Worm (Caenorhabditis elegans) whole organism, young adult: ENCODE results near the gene ints-5.

ENCODE experiments used
- B0019.2 ChIP-seq: fragments of 200-800 bp; sonication (Bioruptor generic); conservative IDR thresholded peaks from 2 replicates; pipeline ENCODE4 v1.3.6; 2022; ENCODE audit warnings: missing genetic modification reagents, missing genetic modification characterization, missing compliant biosample characterization
- B0035.1 ChIP-seq: sonication (generic microtip); optimal IDR thresholded peaks from 2 replicates; lab custom pipeline; 2016; ENCODE audit warnings: missing genetic modification characterization, mild to moderate bottlenecking, missing compliant biosample characterization, missing genotype, missing genetic modification reagents
- B0261.1 ChIP-seq: sonication (generic microtip); optimal IDR thresholded peaks from 2 replicates; lab custom pipeline; 2016; ENCODE audit warnings: mild to moderate bottlenecking, missing genetic modification characterization, moderate library complexity, missing compliant biosample characterization
- B0336.3 ChIP-seq: fragments of 200-800 bp; sonication (Bioruptor generic); IDR thresholded peaks from 2 replicates; pipeline ENCODE4 v1.3.6; 2022; ENCODE audit warnings: missing genetic modification characterization, missing compliant biosample characterization
- C06A6.2 ChIP-seq: fragments of 200-800 bp; sonication (Bioruptor generic); conservative IDR thresholded peaks from 2 replicates; pipeline ENCODE4 v1.3.6; 2022; ENCODE audit warnings: missing genetic modification characterization, missing compliant biosample characterization
- C17E4.6 ChIP-seq: fragments of 200-800 bp; sonication (Bioruptor generic); IDR thresholded peaks from 2 replicates; pipeline ENCODE4 v1.3.6; 2022; ENCODE audit warnings: missing genetic modification reagents, missing genetic modification characterization, missing compliant biosample characterization
- D2030.7 ChIP-seq: fragments of 200-800 bp; sonication (Bioruptor generic); IDR thresholded peaks from 2 replicates; pipeline ENCODE4 v1.3.6; 2022; ENCODE audit warnings: missing genetic modification reagents, missing genetic modification characterization, missing compliant biosample characterization
- F10E7.11 ChIP-seq: sonication (generic microtip); optimal IDR thresholded peaks from 2 replicates; lab custom pipeline; 2017; ENCODE audit warnings: mild to moderate bottlenecking, missing genetic modification characterization, moderate library complexity, missing compliant biosample characterization
- F23B12.7 ChIP-seq: sonication (generic microtip); optimal IDR thresholded peaks from 2 replicates; lab custom pipeline; 2017; ENCODE audit warnings: missing genetic modification characterization, mild to moderate bottlenecking, missing compliant biosample characterization, antibody characterized with exemption, moderate library complexity; ENCODE audit not compliant: insufficient read depth
- F55B11.4 ChIP-seq: sonication (generic microtip); optimal IDR thresholded peaks from 2 replicates; lab custom pipeline; 2016; ENCODE audit warnings: missing compliant biosample characterization, missing genetic modification characterization, borderline replicate concordance; ENCODE audit not compliant: insufficient read depth
- F57C9.4 ChIP-seq: sonication (generic microtip); optimal IDR thresholded peaks from 2 replicates; lab custom pipeline; 2017; ENCODE audit warnings: mild to moderate bottlenecking, missing genetic modification characterization, missing compliant biosample characterization
- K12H6.12 ChIP-seq: fragments of 200-800 bp; sonication (Bioruptor generic); optimal IDR thresholded peaks from 2 replicates; lab custom pipeline; 2018; ENCODE audit warnings: mild to moderate bottlenecking, missing genetic modification characterization, missing compliant biosample characterization
- ZK185.1 ChIP-seq: sonication (generic microtip); optimal IDR thresholded peaks from 2 replicates; lab custom pipeline; 2016; ENCODE audit warnings: mild to moderate bottlenecking, missing genetic modification characterization, missing compliant biosample characterization; ENCODE audit not compliant: poor library complexity, severe bottlenecking
- akir-1 ChIP-seq: fragments of 200-800 bp; sonication (Bioruptor generic); optimal IDR thresholded peaks from 2 replicates; lab custom pipeline; 2018; ENCODE audit warnings: mild to moderate bottlenecking, missing genetic modification characterization, moderate library complexity, missing compliant biosample characterization
- aptf-2 ChIP-seq: fragments of 200-800 bp; sonication (Bioruptor generic); conservative IDR thresholded peaks from 2 replicates; pipeline ENCODE4 v1.3.6; 2022; ENCODE audit warnings: missing genetic modification reagents, missing genetic modification characterization, missing compliant biosample characterization
- attf-3 ChIP-seq: fragments of 200-800 bp; sonication (Bioruptor generic); conservative IDR thresholded peaks from 2 replicates; pipeline ENCODE4 v1.3.6; 2022; ENCODE audit warnings: missing genetic modification reagents, missing genetic modification characterization, missing compliant biosample characterization
- ccch-3 ChIP-seq: fragments of 200-800 bp; sonication (Bioruptor generic); optimal IDR thresholded peaks from 2 replicates; lab custom pipeline; 2018; ENCODE audit warnings: mild to moderate bottlenecking, missing genetic modification characterization, missing compliant biosample characterization
- cebp-1 ChIP-seq, 2 experiments: fragments of 200-800 bp in 1 of 2; sonication (Bioruptor generic) in 1 of 2; sonication (generic microtip) in 1 of 2; IDR thresholded peaks in 1 of 2; optimal IDR thresholded peaks in 1 of 2; 2 replicates each; pipeline versions ENCODE4 v1.3.6 to Lab custom; 2017 to 2022; ENCODE audit warnings: missing compliant biosample characterization in 2 of 2, missing genetic modification characterization in 2 of 2, mild to moderate bottlenecking in 1 of 2, missing genetic modification reagents in 1 of 2, moderate library complexity in 1 of 2
- cebp-2 ChIP-seq: fragments of 200-800 bp; sonication (Bioruptor generic); IDR thresholded peaks from 2 replicates; pipeline ENCODE4 v1.3.6; 2022; ENCODE audit warnings: missing genetic modification characterization, missing compliant biosample characterization
- ceh-100 ChIP-seq: fragments of 200-800 bp; sonication (Bioruptor generic); IDR thresholded peaks from 2 replicates; pipeline ENCODE4 v1.3.6; 2022; ENCODE audit warnings: missing genetic modification reagents, missing genetic modification characterization, missing compliant biosample characterization
- chd-7 ChIP-seq: sonication (generic microtip); optimal IDR thresholded peaks from 2 replicates; lab custom pipeline; 2016; ENCODE audit warnings: mild to moderate bottlenecking, missing genetic modification characterization, moderate library complexity, missing compliant biosample characterization
- die-1 ChIP-seq: sonication (generic microtip); optimal IDR thresholded peaks from 2 replicates; lab custom pipeline; 2016; ENCODE audit warnings: missing genotype, mild to moderate bottlenecking, missing genetic modification characterization, missing compliant biosample characterization
- dox-1 ChIP-seq: fragments of 200-800 bp; sonication (Bioruptor generic); IDR thresholded peaks from 2 replicates; pipeline ENCODE4 v1.3.6; 2022; ENCODE audit warnings: missing genetic modification reagents, missing genetic modification characterization, missing compliant biosample characterization
- efl-1 ChIP-seq: fragments of 150-350 bp; optimal IDR thresholded peaks from 2 replicates; lab custom pipeline; 2014; ENCODE audit warnings: missing biosample characterization, missing genetic modification reagents, missing genetic modification characterization
- ekl-4 ChIP-seq: fragments of 200-800 bp; sonication (Bioruptor generic); IDR thresholded peaks from 2 replicates; pipeline ENCODE4 v1.3.6; 2022; ENCODE audit warnings: missing genetic modification reagents, missing genetic modification characterization, missing compliant biosample characterization
- gei-17 ChIP-seq: fragments of 200-800 bp; sonication (Bioruptor generic); optimal IDR thresholded peaks from 2 replicates; lab custom pipeline; 2018; ENCODE audit warnings: mild to moderate bottlenecking, missing genetic modification characterization, missing compliant biosample characterization
- hlh-12 ChIP-seq: sonication (generic microtip); optimal IDR thresholded peaks from 2 replicates; lab custom pipeline; 2016; ENCODE audit warnings: missing genetic modification characterization, missing compliant biosample characterization
- hlh-26 ChIP-seq: fragments of 200-800 bp; sonication (Bioruptor generic); conservative IDR thresholded peaks from 2 replicates; pipeline ENCODE4 v1.3.6; 2022; ENCODE audit warnings: missing genetic modification reagents, missing genetic modification characterization, missing compliant biosample characterization
- hmg-1.2 ChIP-seq: fragments of 200-800 bp; sonication (Bioruptor generic); IDR thresholded peaks from 2 replicates; pipeline ENCODE4 v1.3.6; 2022; ENCODE audit warnings: missing genetic modification reagents, missing genetic modification characterization, missing compliant biosample characterization
- hrde-1 ChIP-seq: sonication (generic microtip); optimal IDR thresholded peaks from 2 replicates; lab custom pipeline; 2016; ENCODE audit warnings: missing genetic modification characterization, mild to moderate bottlenecking, missing compliant biosample characterization, moderate library complexity, missing genotype, missing genetic modification reagents, borderline replicate concordance
- lag-1 ChIP-seq: fragments of 200-800 bp; sonication (Bioruptor generic); IDR thresholded peaks from 2 replicates; pipeline ENCODE4 v1.3.6; 2022; ENCODE audit warnings: missing genetic modification reagents, missing genetic modification characterization, missing compliant biosample characterization
- lsl-1 ChIP-seq: fragments of 200-800 bp; sonication (Bioruptor generic); optimal IDR thresholded peaks from 2 replicates; lab custom pipeline; 2018; ENCODE audit warnings: mild to moderate bottlenecking, missing genetic modification characterization, moderate library complexity, missing compliant biosample characterization
- madf-10 ChIP-seq: sonication (generic microtip); optimal IDR thresholded peaks from 2 replicates; lab custom pipeline; 2016; ENCODE audit warnings: mild to moderate bottlenecking, missing genetic modification characterization, missing compliant biosample characterization
- madf-6 ChIP-seq: fragments of 200-800 bp; sonication (Bioruptor generic); IDR thresholded peaks from 2 replicates; pipeline ENCODE4 v1.3.6; 2022; ENCODE audit warnings: missing genetic modification reagents, missing genetic modification characterization, missing compliant biosample characterization
- mcd-1 ChIP-seq: fragments of 200-800 bp; sonication (Bioruptor generic); IDR thresholded peaks from 2 replicates; pipeline ENCODE4 v1.3.6; 2022; ENCODE audit warnings: missing genetic modification reagents, missing genetic modification characterization, missing compliant biosample characterization
- mxl-1 ChIP-seq: sonication (generic microtip); optimal IDR thresholded peaks from 2 replicates; lab custom pipeline; 2016; ENCODE audit warnings: missing genetic modification characterization, missing compliant biosample characterization
- nhr-179 ChIP-seq: sonication (generic microtip); optimal IDR thresholded peaks from 2 replicates; lab custom pipeline; 2016; ENCODE audit warnings: mild to moderate bottlenecking, missing genetic modification characterization, missing compliant biosample characterization
- nhr-80 ChIP-seq: sonication (generic microtip); optimal IDR thresholded peaks from 2 replicates; lab custom pipeline; 2016; ENCODE audit warnings: missing genetic modification characterization, missing compliant biosample characterization
- pbrm-1 ChIP-seq: fragments of 200-800 bp; sonication (Bioruptor generic); IDR thresholded peaks from 2 replicates; pipeline ENCODE4 v1.3.6; 2022; ENCODE audit warnings: missing genetic modification reagents, missing genetic modification characterization, missing compliant biosample characterization
- rcor-1 ChIP-seq: fragments of 200-800 bp; sonication (Bioruptor generic); IDR thresholded peaks from 2 replicates; pipeline ENCODE4 v1.3.6; 2022; ENCODE audit warnings: missing genetic modification reagents, missing genetic modification characterization, missing compliant biosample characterization
- snpc-1.1 ChIP-seq: sonication (generic microtip); optimal IDR thresholded peaks from 2 replicates; lab custom pipeline; 2017; ENCODE audit warnings: missing genetic modification characterization, mild to moderate bottlenecking, missing compliant biosample characterization, antibody characterized with exemption, moderate library complexity, missing genotype, missing genetic modification reagents; ENCODE audit not compliant: insufficient read depth
- snpc-3.4 ChIP-seq: sonication (generic microtip); optimal IDR thresholded peaks from 2 replicates; lab custom pipeline; 2017; ENCODE audit warnings: missing genetic modification characterization, mild to moderate bottlenecking, missing compliant biosample characterization, antibody characterized with exemption, moderate library complexity, missing genotype, missing genetic modification reagents
- tlf-1 ChIP-seq: fragments of 200-800 bp; sonication (Bioruptor generic); optimal IDR thresholded peaks from 2 replicates; lab custom pipeline; 2018; ENCODE audit warnings: mild to moderate bottlenecking, missing genetic modification characterization, missing compliant biosample characterization
- unc-62 ChIP-seq: fragments of 150-350 bp; optimal IDR thresholded peaks from 2 replicates; lab custom pipeline; 2014; ENCODE audit warnings: missing biosample characterization, missing genetic modification reagents, missing genetic modification characterization
- xnd-1 ChIP-seq: sonication (generic microtip); optimal IDR thresholded peaks from 2 replicates; lab custom pipeline; 2016; ENCODE audit warnings: missing genotype, missing genetic modification reagents, missing genetic modification characterization, missing compliant biosample characterization
- zfh-2 ChIP-seq: fragments of 200-800 bp; sonication (Bioruptor generic); conservative IDR thresholded peaks from 2 replicates; pipeline ENCODE4 v1.3.6; 2022; ENCODE audit warnings: missing genetic modification reagents, missing genetic modification characterization, missing compliant biosample characterization
- ztf-18 ChIP-seq: sonication (generic microtip); optimal IDR thresholded peaks from 2 replicates; lab custom pipeline; 2016; ENCODE audit warnings: missing genotype, mild to moderate bottlenecking, missing genetic modification characterization, missing compliant biosample characterization
- ztf-22 ChIP-seq: fragments of 200-800 bp; sonication (Bioruptor generic); optimal IDR thresholded peaks from 2 replicates; lab custom pipeline; 2018; ENCODE audit warnings: mild to moderate bottlenecking, missing genetic modification characterization, moderate library complexity, missing compliant biosample characterization

Gene ints-5

DNA sequence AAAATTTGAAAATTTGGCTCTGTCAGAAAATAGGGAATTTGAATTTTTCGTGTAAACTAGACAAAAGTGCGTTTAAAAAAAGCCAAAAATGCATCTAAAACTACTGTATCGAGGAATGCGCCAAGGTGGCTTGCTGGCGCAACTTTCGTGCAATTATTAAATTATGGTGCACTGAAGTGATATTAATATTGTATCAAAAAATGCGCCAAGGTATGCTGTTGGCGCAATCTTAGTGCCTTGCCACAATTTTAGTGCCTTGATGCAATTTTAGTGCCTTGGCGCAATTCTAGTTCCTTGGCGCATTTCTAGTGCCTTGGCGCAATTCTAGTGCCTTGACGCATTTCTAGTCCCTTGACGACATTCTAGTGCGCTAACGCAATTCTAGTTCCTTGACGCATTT lies 41.3 kb downstream of the ints-5 start (continued):
- TF ChIP-seq F23B12.7 (tag; lab: Kevin White, UChicago) = no peak
- no peak for TF ChIP-seq hlh-12
- no peak for TF ChIP-seq xnd-1 (tag; lab: Kevin White, UChicago)
- no peak for TF ChIP-seq F10E7.11 (tag; lab: Kevin White, UChicago)
- TF ChIP-seq ekl-4 (GFP tag; lab: Robert Waterston, UW) = 0 out of 2 replicates have a peak, but pooled peaks have one; percentile 36
- TF ChIP-seq cebp-2 (GFP tag; lab: Robert Waterston, UW) = no peak
- no peak for TF ChIP-seq hrde-1 (tag; lab: Kevin White, UChicago)
- TF ChIP-seq lag-1 (GFP tag; lab: Robert Waterston, UW) = no peak
- no peak for TF ChIP-seq ztf-22
- no peak for TF ChIP-seq aptf-2 (GFP tag; lab: Robert Waterston, UW)
- no peak for TF ChIP-seq unc-62 (GFP tag; lab: Kevin White, UChicago)
- peak; percentile 88 for TF ChIP-seq ztf-18
- TF ChIP-seq akir-1 (GFP tag; lab: Kevin White, UChicago) = no peak
- no peak for TF ChIP-seq D2030.7 (GFP tag; lab: Robert Waterston, UW)
- TF ChIP-seq tlf-1 (GFP tag; lab: Kevin White, UChicago) = no peak
- TF ChIP-seq lsl-1 = no peak
- no peak for TF ChIP-seq ceh-100 (GFP tag; lab: Robert Waterston, UW)
- no peak for TF ChIP-seq F55B11.4 (tag; lab: Kevin White, UChicago)
- TF ChIP-seq dox-1 (GFP tag; lab: Robert Waterston, UW) = 0 out of 2 replicates have a peak, but pooled peaks have one; percentile 20
- TF ChIP-seq gei-17 (GFP tag; lab: Kevin White, UChicago) = no peak
- TF ChIP-seq snpc-1.1 (tag; lab: Kevin White, UChicago) = no peak
- TF ChIP-seq ZK185.1 = no peak
- no peak for TF ChIP-seq mcd-1
- no peak for TF ChIP-seq cebp-1 (GFP tag; IDR thresholded peaks at IDR 0.05; lab: Robert Waterston, UW)
- TF ChIP-seq cebp-1 (tag; optimal IDR thresholded peaks at IDR 0.05; lab: Kevin White, UChicago) = peak; percentile 34
- no peak for TF ChIP-seq madf-10 (tag; lab: Kevin White, UChicago)
- TF ChIP-seq B0336.3 (GFP tag; lab: Robert Waterston, UW) = no peak
- TF ChIP-seq mxl-1 (tag; lab: Kevin White, UChicago) = no peak
- no peak for TF ChIP-seq K12H6.12 (tag; lab: Kevin White, UChicago)
- TF ChIP-seq chd-7 (tag; lab: Kevin White, UChicago) = peak; percentile 28
- no peak for TF ChIP-seq nhr-80 (tag; lab: Kevin White, UChicago)
- no peak for TF ChIP-seq B0035.1 (tag; lab: Kevin White, UChicago)
- TF ChIP-seq rcor-1 (GFP tag; lab: Robert Waterston, UW) = no peak
- no peak for TF ChIP-seq C17E4.6 (GFP tag; lab: Robert Waterston, UW)
- no peak for TF ChIP-seq zfh-2
- TF ChIP-seq ccch-3 (GFP tag; lab: Kevin White, UChicago) = no peak
- no peak for TF ChIP-seq pbrm-1 (GFP tag; lab: Robert Waterston, UW)
- TF ChIP-seq C06A6.2 (GFP tag; lab: Robert Waterston, UW) = no peak
- no peak for TF ChIP-seq attf-3 (GFP tag; lab: Robert Waterston, UW)
- TF ChIP-seq F57C9.4 (tag; lab: Kevin White, UChicago) = no peak
- no peak for TF ChIP-seq hlh-26 (GFP tag; lab: Robert Waterston, UW)
- no peak for TF ChIP-seq efl-1 (GFP tag; lab: Kevin White, UChicago)
- TF ChIP-seq madf-6 (GFP tag; lab: Robert Waterston, UW) = no peak
- no peak for TF ChIP-seq B0261.1 (tag; lab: Kevin White, UChicago)
- TF ChIP-seq B0019.2 (GFP tag; lab: Robert Waterston, UW) = no peak
- TF ChIP-seq snpc-3.4 (tag; lab: Kevin White, UChicago) = no peak
- TF ChIP-seq hmg-1.2 (GFP tag; lab: Robert Waterston, UW) = no peak
- no peak for TF ChIP-seq die-1 (tag; lab: Kevin White, UChicago)
- TF ChIP-seq nhr-179 (tag; lab: Kevin White, UChicago) = no peak
